Worm (Caenorhabditis elegans): ENCODE measurements around the gene nape-1.
A peak's percentile ranks its signal among the peaks of the same experiment; 100 is the strongest.

The nape-1 gene

DNA sequence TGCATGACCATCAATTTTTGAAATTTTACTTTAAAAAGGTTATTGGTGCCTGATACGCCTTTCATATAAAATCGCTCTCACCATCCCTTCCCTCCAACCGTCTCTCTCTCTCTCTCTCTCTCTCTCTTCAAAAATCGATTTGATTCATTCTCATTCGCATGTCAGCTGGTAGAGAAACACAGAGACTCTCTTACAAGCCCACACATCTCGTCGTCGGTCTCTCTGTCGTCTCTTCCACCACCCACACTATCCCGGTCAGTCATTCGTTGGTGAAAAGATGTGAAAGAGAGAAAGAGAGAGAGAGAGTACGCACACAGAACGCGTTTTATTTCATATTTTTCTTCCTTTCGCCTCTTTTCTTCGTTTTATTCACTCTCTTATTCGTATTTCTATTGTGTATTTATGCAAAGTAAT is 1.8 kb upstream of the nape-1 start (continued):
- TF ChIP-seq zfp-3 (GFP tag; conservative IDR thresholded peaks at IDR 0.05) (no peak), hlh-11 (tag; optimal IDR thresholded peaks at IDR 0.05) (peak; percentile 99), Y75B8A.6 (GFP tag; IDR thresholded peaks at IDR 0.05) (no peak), fkh-10 (GFP tag; optimal IDR thresholded peaks at IDR 0.05) (no peak), mxl-3 (GFP tag; optimal IDR thresholded peaks at IDR 0.05) (no peak), F49E8.2 (tag; optimal IDR thresholded peaks at IDR 0.05; ENCODE audit: borderline replicate concordance) (no peak), nhr-76 (tag; optimal IDR thresholded peaks at IDR 0.05) (no peak), lim-7 (GFP tag; IDR thresholded peaks at IDR 0.05) (no peak), lin-13 (GFP tag; optimal IDR thresholded peaks at IDR 0.05) (no peak), nhr-102 (tag; optimal IDR thresholded peaks at IDR 0.05) (peak; percentile 40), hif-1 (tag; optimal IDR thresholded peaks at IDR 0.05) (peak in 1 of 2 experiments; percentile 61), hmg-1.1 (GFP tag; IDR thresholded peaks at IDR 0.05) (peak; percentile 87), sdz-12 (GFP tag; optimal IDR thresholded peaks at IDR 0.05) (no peak), F10B5.3 (tag; optimal IDR thresholded peaks at IDR 0.05) (no peak), ceh-32 (tag; optimal IDR thresholded peaks at IDR 0.05; ENCODE audit: poor library complexity) (no peak), lin-38 (GFP tag; IDR thresholded peaks at IDR 0.05) (peak; percentile 56), nhr-237 (tag; optimal IDR thresholded peaks at IDR 0.05) (no peak), nhr-28 (tag; optimal IDR thresholded peaks at IDR 0.05) (peak; percentile 86), saeg-2 (GFP tag; IDR thresholded peaks at IDR 0.05) (no peak), rbr-2 (tag; optimal IDR thresholded peaks at IDR 0.05) (peak; percentile 81), cey-2 (tag; optimal IDR thresholded peaks at IDR 0.05; ENCODE audit: borderline replicate concordance, insufficient read depth) (no peak), spr-1 (tag; optimal IDR thresholded peaks at IDR 0.05) (peak; percentile 49), dpl-1 (GFP tag; optimal IDR thresholded peaks at IDR 0.05) (peak; percentile 47), lin-1 (GFP tag; IDR thresholded peaks at IDR 0.05) (0 out of 2 replicates have a peak, but pooled peaks have one; percentile 30), madf-5 (GFP tag; IDR thresholded peaks at IDR 0.05) (no peak), ceh-62 (tag; optimal IDR thresholded peaks at IDR 0.05) (no peak), unc-62 (GFP tag; optimal IDR thresholded peaks at IDR 0.05 in 1 of 2) (peak in 1 of 2 experiments; percentile 66), unc-62 (tag; optimal IDR thresholded peaks at IDR 0.05) (no peak), pqm-1 (tag; optimal IDR thresholded peaks at IDR 0.05) (no peak), D1046.2 (GFP tag; IDR thresholded peaks at IDR 0.05) (no peak), spr-3 (GFP tag; optimal IDR thresholded peaks at IDR 0.05) (peak; percentile 4), lin-15B (tag; optimal IDR thresholded peaks at IDR 0.05) (no peak), Y5F2A.4 (GFP tag; optimal IDR thresholded peaks at IDR 0.05) (no peak), egl-27 (tag; optimal IDR thresholded peaks at IDR 0.05) (no peak), egl-43 (GFP tag; IDR thresholded peaks at IDR 0.05) (0 out of 2 replicates have a peak, but pooled peaks have one; percentile 8), nhr-48 (tag; optimal IDR thresholded peaks at IDR 0.05) (peak; percentile 61), madf-9 (GFP tag; conservative IDR thresholded peaks at IDR 0.05) (no peak), ceh-20 (GFP tag; IDR thresholded peaks at IDR 0.05) (no peak), mdl-1 (tag; optimal IDR thresholded peaks at IDR 0.05) (peak in 1 of 2 experiments; percentile 88), lir-3 (tag; optimal IDR thresholded peaks at IDR 0.05) (no peak), ceh-44 (GFP tag; IDR thresholded peaks at IDR 0.05) (no peak), unc-130 (GFP tag; optimal IDR thresholded peaks at IDR 0.05) (no peak), php-3 (GFP tag; IDR thresholded peaks at IDR 0.05) (no peak; the same call in 1 of the 2 replicates), aly-2 (tag; optimal IDR thresholded peaks at IDR 0.05) (no peak), daf-8 (GFP tag; IDR thresholded peaks at IDR 0.05) (no peak), mes-2 (tag; optimal IDR thresholded peaks at IDR 0.05; ENCODE audit: poor library complexity, severe bottlenecking) (peak; percentile 73), R02D3.7 (tag; optimal IDR thresholded peaks at IDR 0.05) (no peak), nhr-77 (tag; optimal IDR thresholded peaks at IDR 0.05) (no peak), daf-16 (GFP tag; optimal IDR thresholded peaks at IDR 0.05) (no peak), daf-16 (tag; optimal IDR thresholded peaks at IDR 0.05) (peak; percentile 67), ctbp-1 (GFP tag; IDR thresholded peaks at IDR 0.05) (0 out of 2 replicates have a peak, but pooled peaks have one; percentile 21), zag-1 (tag; optimal IDR thresholded peaks at IDR 0.05) (no peak)
